Worm (Caenorhabditis elegans): ENCODE measurements around the gene K07H8.7.

- TF ChIP-seq nhr-20 (tag; optimal IDR thresholded peaks at IDR 0.05): no peak
- no peak for TF ChIP-seq blmp-1 (tag; optimal IDR thresholded peaks at IDR 0.05)
- no peak for TF ChIP-seq pqm-1 (tag; optimal IDR thresholded peaks at IDR 0.05)
- no peak for TF ChIP-seq mab-9 (GFP tag; IDR thresholded peaks at IDR 0.05)
- no peak for TF ChIP-seq nhr-237 (tag; optimal IDR thresholded peaks at IDR 0.05)
- no peak for TF ChIP-seq lin-15B (tag; optimal IDR thresholded peaks at IDR 0.05)
- no peak for TF ChIP-seq nhr-77 (tag; optimal IDR thresholded peaks at IDR 0.05)
- no peak for TF ChIP-seq efl-3 (GFP tag; optimal IDR thresholded peaks at IDR 0.05)
- TF ChIP-seq nhr-11 (tag; optimal IDR thresholded peaks at IDR 0.05): no peak
- no peak for TF ChIP-seq lin-13 (GFP tag; optimal IDR thresholded peaks at IDR 0.05)
Measured at ce11 chrIV:8287287-8287686, 27.5 kb upstream of the K07H8.7 start.
